Worm (Caenorhabditis elegans) whole organism, L2 larva: ENCODE measurements around the gene R74.7.

Experiments
- ama-1 ChIP-seq: fragments of 150-350 bp; optimal IDR thresholded peaks from 2 replicates; lab custom pipeline; 2018; ENCODE audit warnings: inconsistent platforms
- dmd-4 ChIP-seq: sonication (generic microtip); optimal IDR thresholded peaks from 2 replicates; lab custom pipeline; 2017; ENCODE audit warnings: missing biosample characterization, missing genetic modification characterization
- egl-27 ChIP-seq: sonication (generic microtip); optimal IDR thresholded peaks from 3 replicates; lab custom pipeline; 2017; ENCODE audit warnings: missing biosample characterization, missing genetic modification reagents, missing genetic modification characterization
- fos-1 ChIP-seq: fragments of 150-350 bp; optimal IDR thresholded peaks from 2 replicates; lab custom pipeline; 2014; ENCODE audit warnings: missing biosample characterization, missing genetic modification characterization
- lin-13 ChIP-seq: fragments of 150-350 bp; optimal IDR thresholded peaks from 2 replicates; lab custom pipeline; 2014; ENCODE audit warnings: missing biosample characterization, missing genetic modification reagents, missing genetic modification characterization
- lsy-2 ChIP-seq, 2 experiments: fragments of 150-350 bp in 1 of 2; sonication (generic microtip) in 1 of 2; optimal IDR thresholded peaks; 2 replicates each; lab custom pipeline; 2014 to 2017; ENCODE audit warnings: missing biosample characterization in 2 of 2, missing genetic modification characterization in 2 of 2
- nhr-10 ChIP-seq: sonication (generic microtip); optimal IDR thresholded peaks from 2 replicates; lab custom pipeline; 2017; ENCODE audit warnings: missing biosample characterization, missing genetic modification characterization
- nhr-11 ChIP-seq: fragments of 150-350 bp; optimal IDR thresholded peaks from 2 replicates; lab custom pipeline; 2014; ENCODE audit warnings: missing biosample characterization, missing genetic modification characterization
- nhr-12 ChIP-seq: fragments of 150-350 bp; optimal IDR thresholded peaks from 2 replicates; lab custom pipeline; 2014; ENCODE audit warnings: missing biosample characterization, missing genetic modification characterization
- skn-1 ChIP-seq: sonication (generic microtip); optimal IDR thresholded peaks from 2 replicates; lab custom pipeline; 2017; ENCODE audit warnings: missing biosample characterization, missing genetic modification characterization
- unc-39 ChIP-seq: fragments of 150-350 bp; optimal IDR thresholded peaks from 2 replicates; lab custom pipeline; 2014; ENCODE audit warnings: missing biosample characterization, missing genetic modification characterization
- ztf-4 ChIP-seq: fragments of 150-350 bp; optimal IDR thresholded peaks from 2 replicates; lab custom pipeline; 2014; ENCODE audit warnings: missing biosample characterization, missing genetic modification characterization

DNA sequence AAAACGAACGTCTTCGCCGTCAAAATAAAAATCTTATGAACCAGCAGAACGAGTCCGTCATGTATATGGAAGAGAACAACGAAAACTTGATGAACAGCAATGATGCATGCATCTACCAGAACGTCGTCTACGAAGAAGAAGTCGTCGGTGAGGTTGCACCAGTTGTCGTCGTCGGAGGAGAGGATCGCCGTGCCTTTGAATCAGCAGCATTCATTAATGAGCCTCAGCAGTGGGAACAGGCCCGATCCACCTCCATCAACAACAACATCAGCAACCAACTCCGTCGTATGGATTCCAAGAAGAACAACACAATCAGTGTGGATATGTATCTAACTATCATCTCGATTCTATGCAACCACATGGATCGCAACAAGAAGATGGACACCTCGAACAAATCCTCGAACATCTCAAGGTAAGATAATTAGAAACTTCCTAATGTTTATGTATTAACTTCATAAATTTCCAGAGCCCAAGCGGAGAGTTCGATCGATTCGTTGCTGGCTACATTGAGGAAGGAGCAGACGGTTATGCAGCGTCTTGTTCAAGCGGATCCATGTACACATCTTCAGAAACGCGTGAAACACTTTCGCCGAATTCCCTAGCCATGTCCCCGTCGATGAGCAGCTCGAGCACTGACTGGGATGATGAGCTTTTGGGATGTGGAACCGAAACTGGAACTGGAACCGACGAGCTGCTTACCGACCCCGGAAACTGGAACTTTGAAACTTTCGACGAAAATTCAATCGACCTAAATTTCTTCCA, 9.7 kb upstream of the R74.7 start:
- TF ChIP-seq ztf-4 (tag; lab: Kevin White, UChicago) (no peak), nhr-12 (tag; lab: Kevin White, UChicago) (no peak), ama-1 (no peak), lin-13 (GFP tag; lab: Kevin White, UChicago) (peak; percentile 19), nhr-11 (tag; lab: Kevin White, UChicago) (no peak), dmd-4 (tag; lab: Kevin White, UChicago) (no peak), skn-1 (no peak), unc-39 (tag; lab: Kevin White, UChicago) (no peak), fos-1 (no peak), nhr-10 (tag; lab: Kevin White, UChicago) (no peak), lsy-2 (tag; optimal IDR thresholded peaks at IDR 0.05; lab: Kevin White, UChicago) (no peak), egl-27 (no peak)
